Fruit fly (Drosophila melanogaster) whole organism, embryonic: ENCODE results near the gene CG32712.

ENCODE experiments used
- Atf6 ChIP-seq: fragments of 200-800 bp; sonication (Bioruptor generic); IDR thresholded peaks from 2 replicates; pipeline ENCODE4 v1.3.6; 2022; ENCODE audit warnings: missing biosample characterization, missing genetic modification characterization
- Awh ChIP-seq: fragments of 200-800 bp; sonication (Bioruptor generic); IDR thresholded peaks from 2 replicates; pipeline ENCODE4, ENCODE4 v1.3.6; 2022; ENCODE audit warnings: missing biosample characterization, missing genetic modification characterization
- B-H2 ChIP-seq: fragments of 200-800 bp; sonication (Bioruptor generic); optimal IDR thresholded peaks from 2 replicates; lab custom pipeline; 2018; ENCODE audit warnings: missing biosample characterization, mild to moderate bottlenecking, missing genetic modification characterization
- CG10462 ChIP-seq: fragments of 200-800 bp; sonication (Bioruptor generic); optimal IDR thresholded peaks from 2 replicates; lab custom pipeline; 2016; ENCODE audit warnings: missing biosample characterization, missing genetic modification characterization
- CG11695 ChIP-seq: fragments of 200-800 bp; sonication (Bioruptor generic); IDR thresholded peaks from 3 replicates; pipeline ENCODE4 v1.3.6; 2022; ENCODE audit warnings: missing biosample characterization, missing genetic modification characterization
- CG12942 ChIP-seq: fragments of 200-800 bp; sonication (Bioruptor generic); optimal IDR thresholded peaks from 3 replicates; lab custom pipeline; 2016; ENCODE audit warnings: missing biosample characterization, missing genetic modification characterization
- CG13123 ChIP-seq: fragments of 200-800 bp; sonication (Bioruptor generic); optimal IDR thresholded peaks from 2 replicates; lab custom pipeline; 2016; ENCODE audit warnings: missing biosample characterization, missing genetic modification characterization
- CG15601 ChIP-seq: fragments of 200-800 bp; sonication (Bioruptor generic); optimal IDR thresholded peaks from 3 replicates; lab custom pipeline; 2019; ENCODE audit warnings: missing biosample characterization, mild to moderate bottlenecking, missing genetic modification characterization, moderate library complexity
- CG17385 ChIP-seq: fragments of 200-800 bp; sonication (Bioruptor generic); optimal IDR thresholded peaks from 3 replicates; lab custom pipeline; 2018; ENCODE audit warnings: missing biosample characterization, mild to moderate bottlenecking, missing genetic modification characterization
- CG17568 ChIP-seq: fragments of 200-800 bp; sonication (Bioruptor generic); optimal IDR thresholded peaks from 2 replicates; lab custom pipeline; 2018; ENCODE audit warnings: missing biosample characterization, mild to moderate bottlenecking, missing genetic modification characterization, moderate library complexity
- CG32767 ChIP-seq: fragments of 200-800 bp; sonication (Bioruptor generic); IDR thresholded peaks from 2 replicates; pipeline ENCODE4 v1.3.6; 2022; ENCODE audit warnings: missing biosample characterization, missing genetic modification characterization
- CG3847 ChIP-seq: fragments of 200-800 bp; sonication (Bioruptor generic); IDR thresholded peaks from 2 replicates; pipeline ENCODE4 v1.3.6; 2022; ENCODE audit warnings: missing biosample characterization, missing genetic modification characterization
- CG4328 ChIP-seq: fragments of 200-800 bp; sonication (Bioruptor generic); optimal IDR thresholded peaks from 3 replicates; lab custom pipeline; 2017; ENCODE audit warnings: missing biosample characterization, missing genetic modification reagents, missing genetic modification characterization
- CG4360 ChIP-seq: fragments of 200-800 bp; sonication (Bioruptor generic); IDR thresholded peaks from 2 replicates; pipeline ENCODE4 v1.3.6; 2022; ENCODE audit warnings: missing biosample characterization, missing genetic modification characterization
- CG4707 ChIP-seq: fragments of 200-800 bp; sonication (Bioruptor generic); optimal IDR thresholded peaks from 2 replicates; lab custom pipeline; 2018; ENCODE audit warnings: missing biosample characterization, mild to moderate bottlenecking, missing genetic modification characterization, moderate library complexity
- CG6791 ChIP-seq: fragments of 200-800 bp; sonication (Bioruptor generic); IDR thresholded peaks from 3 replicates; pipeline ENCODE4 v1.3.6; 2022; ENCODE audit warnings: missing biosample characterization, missing genetic modification characterization; ENCODE audit not compliant: partially characterized antibody
- CG8089 ChIP-seq: fragments of 200-800 bp; sonication (Bioruptor generic); optimal IDR thresholded peaks from 3 replicates; lab custom pipeline; 2016; ENCODE audit warnings: missing biosample characterization, missing genetic modification characterization
- CG8359 ChIP-seq: fragments of 200-800 bp; sonication (Bioruptor generic); optimal IDR thresholded peaks from 2 replicates; lab custom pipeline; 2017; ENCODE audit warnings: missing biosample characterization, mild to moderate bottlenecking, missing genetic modification characterization, borderline replicate concordance
- CG9727 ChIP-seq: fragments of 200-800 bp; sonication (Bioruptor generic); optimal IDR thresholded peaks from 3 replicates; lab custom pipeline; 2017; ENCODE audit warnings: missing biosample characterization, mild to moderate bottlenecking, missing genetic modification characterization
- CG9932 ChIP-seq: fragments of 200-800 bp; sonication (Bioruptor generic); IDR thresholded peaks from 2 replicates; pipeline ENCODE4 v1.3.6; 2022; ENCODE audit warnings: missing biosample characterization, missing genetic modification characterization
- Dfd ChIP-seq, 2 experiments: fragments of >200 bp; optimal IDR thresholded peaks; 2 replicates each; lab custom pipeline; 2017; ENCODE audit warnings: missing biosample characterization in 2 of 2, missing genetic modification characterization in 2 of 2
- Dip3 ChIP-seq: fragments of 200-800 bp; sonication (Bioruptor generic); optimal IDR thresholded peaks from 3 replicates; lab custom pipeline; 2016; ENCODE audit warnings: missing biosample characterization, missing genetic modification characterization
- Ets97D ChIP-seq: fragments of 200-800 bp; sonication (Bioruptor generic); optimal IDR thresholded peaks from 3 replicates; lab custom pipeline; 2016; ENCODE audit warnings: missing biosample characterization, missing genetic modification characterization
- HLH54F ChIP-seq: fragments of 200-800 bp; sonication (Bioruptor generic); optimal IDR thresholded peaks from 3 replicates; lab custom pipeline; 2016; ENCODE audit warnings: missing biosample characterization, missing genetic modification characterization
- Hr39 ChIP-seq: fragments of >200 bp; optimal IDR thresholded peaks from 2 replicates; lab custom pipeline; 2017
- MESR4 ChIP-seq: fragments of 200-800 bp; sonication (Bioruptor generic); optimal IDR thresholded peaks from 2 replicates; lab custom pipeline; 2018; ENCODE audit warnings: missing biosample characterization, mild to moderate bottlenecking, missing genetic modification characterization, moderate library complexity
- NC2β ChIP-seq: fragments of 200-800 bp; sonication (Bioruptor generic); optimal IDR thresholded peaks from 2 replicates; lab custom pipeline; 2016; ENCODE audit warnings: missing biosample characterization, missing genetic modification characterization
- Optix ChIP-seq: fragments of 200-800 bp; sonication (Bioruptor generic); IDR thresholded peaks from 3 replicates; pipeline ENCODE4 v1.3.6; 2022; ENCODE audit warnings: missing biosample characterization, missing genetic modification characterization
- Sin3A ChIP-seq: fragments of >200 bp; optimal IDR thresholded peaks from 2 replicates; lab custom pipeline; 2018
- Stat92E ChIP-seq, 3 experiments: fragments of >200 bp in 2 of 3; fragments of 200-800 bp in 1 of 3; sonication (Bioruptor generic) in 1 of 3; optimal IDR thresholded peaks; 2 replicates each; lab custom pipeline; 2017 to 2019; ENCODE audit warnings: missing biosample characterization in 3 of 3, missing genetic modification characterization in 3 of 3, mild to moderate bottlenecking in 1 of 3, moderate library complexity in 1 of 3
- amos ChIP-seq: fragments of 200-800 bp; sonication (Bioruptor generic); IDR thresholded peaks from 2 replicates; pipeline ENCODE4 v1.3.6; 2022; ENCODE audit warnings: missing biosample characterization, missing genetic modification characterization; ENCODE audit not compliant: partially characterized antibody
- ap ChIP-seq: fragments of 200-800 bp; sonication (Bioruptor generic); IDR thresholded peaks from 2 replicates; pipeline ENCODE4 v1.3.6; 2022; ENCODE audit warnings: missing biosample characterization, missing genetic modification characterization
- ase ChIP-seq: fragments of 200-800 bp; sonication (Bioruptor generic); IDR thresholded peaks from 3 replicates; pipeline ENCODE4 v1.3.6; 2022; ENCODE audit warnings: missing biosample characterization, missing genetic modification characterization
- bcd ChIP-seq: fragments of 200-800 bp; sonication (Bioruptor generic); optimal IDR thresholded peaks from 2 replicates; lab custom pipeline; 2017; ENCODE audit warnings: missing biosample characterization, mild to moderate bottlenecking, missing genetic modification characterization
- chinmo ChIP-seq: fragments of 200-800 bp; sonication (Bioruptor generic); IDR thresholded peaks from 4 replicates; pipeline ENCODE4 v1.3.6; 2022; ENCODE audit warnings: missing biosample characterization, missing genetic modification characterization; ENCODE audit not compliant: partially characterized antibody
- cwo ChIP-seq: fragments of 200-800 bp; sonication (Bioruptor generic); optimal IDR thresholded peaks from 3 replicates; lab custom pipeline; 2017; ENCODE audit warnings: missing biosample characterization, missing genetic modification characterization, mild to moderate bottlenecking, moderate library complexity, missing genetic modification reagents
- ems ChIP-seq: fragments of 200-800 bp; sonication (Bioruptor generic); optimal IDR thresholded peaks from 3 replicates; lab custom pipeline; 2016; ENCODE audit warnings: missing biosample characterization, missing genetic modification characterization
- en ChIP-seq: fragments of 200-800 bp; sonication (Bioruptor generic); optimal IDR thresholded peaks from 2 replicates; lab custom pipeline; 2016; ENCODE audit warnings: missing biosample characterization, missing genetic modification characterization
- fu2 ChIP-seq: fragments of 200-800 bp; sonication (Bioruptor generic); optimal IDR thresholded peaks from 2 replicates; lab custom pipeline; 2016; ENCODE audit warnings: missing biosample characterization, missing genetic modification characterization
- gcm2 ChIP-seq: fragments of 200-800 bp; sonication (Bioruptor generic); optimal IDR thresholded peaks from 2 replicates; lab custom pipeline; 2016; ENCODE audit warnings: missing biosample characterization, missing genetic modification characterization
- lab ChIP-seq: fragments of 200-800 bp; sonication (Bioruptor generic); optimal IDR thresholded peaks from 3 replicates; lab custom pipeline; 2017; ENCODE audit warnings: missing biosample characterization, missing genetic modification characterization, mild to moderate bottlenecking, moderate library complexity, missing genetic modification reagents
- mam ChIP-seq: fragments of 200-800 bp; sonication (Bioruptor generic); optimal IDR thresholded peaks from 3 replicates; lab custom pipeline; 2016; ENCODE audit warnings: missing biosample characterization, missing genetic modification characterization
- nom ChIP-seq: fragments of 200-800 bp; sonication (Bioruptor generic); optimal IDR thresholded peaks from 2 replicates; lab custom pipeline; 2017; ENCODE audit warnings: missing biosample characterization, missing genetic modification characterization, mild to moderate bottlenecking, moderate library complexity, missing genetic modification reagents
- org-1 ChIP-seq: fragments of 200-800 bp; sonication (Bioruptor generic); optimal IDR thresholded peaks from 2 replicates; lab custom pipeline; 2017; ENCODE audit warnings: missing biosample characterization, missing genetic modification characterization
- pan ChIP-seq, 4 experiments: fragments of >200 bp in 3 of 4; fragments of 200-800 bp in 1 of 4; sonication (Bioruptor generic) in 1 of 4; optimal IDR thresholded peaks in 3 of 4; IDR thresholded peaks in 1 of 4; 2 replicates each; pipeline versions ENCODE4 v1.3.6 to Lab custom; 2017 to 2022; ENCODE audit warnings: missing biosample characterization in 2 of 4, missing genetic modification characterization in 2 of 4, mixed read lengths in 1 of 4
- shn ChIP-seq: fragments of 200-800 bp; sonication (Bioruptor generic); optimal IDR thresholded peaks from 3 replicates; lab custom pipeline; 2016; ENCODE audit warnings: missing biosample characterization, missing genetic modification characterization
- sim ChIP-seq: fragments of 200-800 bp; sonication (Bioruptor generic); IDR thresholded peaks from 2 replicates; pipeline ENCODE4 v1.3.6; 2022; ENCODE audit warnings: missing biosample characterization, missing genetic modification characterization
- so ChIP-seq: fragments of 200-800 bp; sonication (Bioruptor generic); IDR thresholded peaks from 3 replicates; pipeline ENCODE4 v1.3.6; 2022; ENCODE audit warnings: missing biosample characterization, missing genetic modification characterization
- ttk ChIP-seq: fragments of 200-800 bp; sonication (Bioruptor generic); IDR thresholded peaks from 2 replicates; pipeline ENCODE4 v2.1.2; 2022; ENCODE audit warnings: missing biosample characterization, missing genetic modification characterization

The CG32712 gene

DNA sequence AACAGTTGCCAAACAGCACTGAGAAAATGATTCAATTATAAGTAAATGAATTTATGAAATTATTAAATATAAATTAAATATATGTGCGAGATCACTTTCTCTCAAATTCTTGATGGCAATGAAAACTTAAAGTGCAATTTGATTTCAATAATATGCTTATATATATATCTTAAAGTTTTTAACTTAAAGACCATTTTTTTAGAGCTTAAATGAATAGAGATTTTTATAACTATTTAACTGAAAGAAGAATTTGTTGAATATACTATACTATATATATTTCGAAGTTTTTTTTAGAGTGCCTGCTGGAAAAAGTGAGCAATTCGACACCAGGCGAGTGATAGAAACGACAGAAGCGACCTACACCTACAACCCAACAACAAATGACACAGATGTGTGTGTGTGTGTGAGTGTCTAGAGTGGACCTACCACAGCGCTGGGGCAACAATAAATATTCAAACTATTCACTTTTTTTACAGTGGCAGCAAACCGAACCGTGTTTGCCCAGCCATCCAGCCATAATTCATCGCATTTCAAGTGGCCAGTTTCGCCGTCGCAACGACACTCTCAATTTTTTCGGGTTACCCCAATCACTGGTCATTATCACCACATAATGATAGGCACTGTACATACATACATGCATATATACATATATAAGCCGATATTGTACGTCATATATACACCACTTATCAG lies 11.4 kb upstream of the CG32712 start (continued):
- TF ChIP-seq Sin3A: no peak
- no peak for TF ChIP-seq nom (GFP tag; lab: Kevin White, UChicago)
- 0 out of 3 replicates have a peak, but pooled peaks have one; percentile 57 for TF ChIP-seq CG11695 (GFP tag; lab: Robert Waterston, UW)
- TF ChIP-seq fu2: no peak
- no peak for TF ChIP-seq bcd
- peak; percentile 31; the same call in 1 of the 2 replicates for TF ChIP-seq Awh (GFP tag; lab: Robert Waterston, UW)
- no peak for TF ChIP-seq gcm2 (GFP tag; lab: Kevin White, UChicago)
- TF ChIP-seq HLH54F (GFP tag; lab: Kevin White, UChicago): no peak
- TF ChIP-seq B-H2 (GFP tag; lab: Kevin White, UChicago): no peak
- TF ChIP-seq CG6791: no peak
- TF ChIP-seq ap (GFP tag; lab: Robert Waterston, UW): 0 out of 2 replicates have a peak, but pooled peaks have one; percentile 33
- no peak for TF ChIP-seq Optix (GFP tag; lab: Robert Waterston, UW)
- peak; percentile 61 for TF ChIP-seq lab
- no peak for TF ChIP-seq CG4328
- TF ChIP-seq CG15601 (tag; lab: Kevin White, UChicago): peak; percentile 61
- no peak for TF ChIP-seq NC2β
- TF ChIP-seq CG17385: peak; percentile 50
- peak; percentile 40 for TF ChIP-seq CG9932 (GFP tag; lab: Robert Waterston, UW)
- TF ChIP-seq Hr39 (lab: Kevin White, UChicago): no peak
- peak; percentile 5; the same call in 1 of the 3 replicates for TF ChIP-seq ase
- TF ChIP-seq Stat92E (GFP tag; optimal IDR thresholded peaks at IDR 0.05; lab: Kevin White, UChicago): no peak
- TF ChIP-seq sim (GFP tag; lab: Robert Waterston, UW): peak; percentile 32; the same call in 1 of the 2 replicates
- TF ChIP-seq org-1: peak; percentile 7
- TF ChIP-seq CG9727: peak; percentile 84
- TF ChIP-seq pan (optimal IDR thresholded peaks at IDR 0.05; lab: Kevin White, UChicago): no peak
- no peak for TF ChIP-seq pan (GFP tag; optimal IDR thresholded peaks at IDR 0.05 in 1 of 2, IDR thresholded peaks at IDR 0.05 in 1 of 2)
- TF ChIP-seq Dip3 (GFP tag; lab: Kevin White, UChicago): no peak
- TF ChIP-seq Ets97D: no peak
- no peak for TF ChIP-seq CG13123 (GFP tag; lab: Kevin White, UChicago)
- 0 out of 3 replicates have a peak, but pooled peaks have one; percentile 37 for TF ChIP-seq so
- no peak for TF ChIP-seq shn
- TF ChIP-seq CG4360: peak; percentile 49
- no peak for TF ChIP-seq ems (GFP tag; lab: Kevin White, UChicago)
- no peak for TF ChIP-seq mam (GFP tag; lab: Kevin White, UChicago)
- TF ChIP-seq CG8359: no peak
- TF ChIP-seq en (GFP tag; lab: Kevin White, UChicago): no peak
- no peak for TF ChIP-seq MESR4
- no peak for TF ChIP-seq CG4707 (GFP tag; lab: Kevin White, UChicago)
- no peak for TF ChIP-seq CG32767 (GFP tag; lab: Robert Waterston, UW)
- TF ChIP-seq CG12942 (GFP tag; lab: Kevin White, UChicago): no peak
- 0 out of 2 replicates have a peak, but pooled peaks have one; percentile 17 for TF ChIP-seq CG3847 (GFP tag; lab: Robert Waterston, UW)
- no peak for TF ChIP-seq Dfd (GFP tag; optimal IDR thresholded peaks at IDR 0.05; lab: Kevin White, UChicago)
- no peak for TF ChIP-seq chinmo (GFP tag; lab: Robert Waterston, UW)
- no peak for TF ChIP-seq amos (GFP tag; lab: Robert Waterston, UW)
- no peak for TF ChIP-seq ttk
- no peak for TF ChIP-seq CG10462 (GFP tag; lab: Kevin White, UChicago)
- TF ChIP-seq cwo (GFP tag; lab: Kevin White, UChicago): peak; percentile 11
- no peak for TF ChIP-seq CG8089 (GFP tag; lab: Kevin White, UChicago)
- 0 out of 2 replicates have a peak, but pooled peaks have one; percentile 13 for TF ChIP-seq Atf6 (GFP tag; lab: Robert Waterston, UW)
- no peak for TF ChIP-seq CG17568 (GFP tag; lab: Kevin White, UChicago)
